Worm (Caenorhabditis elegans) whole organism, late embryonic: ENCODE results near the gene fbxa-214.

ENCODE experiments used
- C08G9.2 ChIP-seq: sonication (generic microtip); optimal IDR thresholded peaks from 2 replicates; lab custom pipeline; 2016; ENCODE audit warnings: mild to moderate bottlenecking, missing genetic modification characterization, moderate library complexity, missing compliant biosample characterization
- K09A11.1 ChIP-seq: sonication (generic microtip); optimal IDR thresholded peaks from 2 replicates; lab custom pipeline; 2017; ENCODE audit warnings: antibody characterized with exemption, mild to moderate bottlenecking, missing genetic modification characterization, missing compliant biosample characterization; ENCODE audit not compliant: insufficient read depth
- Y22D7AL.16 ChIP-seq: sonication (generic microtip); optimal IDR thresholded peaks from 2 replicates; lab custom pipeline; 2016; ENCODE audit warnings: missing genetic modification characterization, missing compliant biosample characterization
- ahr-1 ChIP-seq: sonication (generic microtip); optimal IDR thresholded peaks from 2 replicates; lab custom pipeline; 2016; ENCODE audit warnings: missing genetic modification characterization, missing compliant biosample characterization
- ceh-14 ChIP-seq: sonication (generic microtip); optimal IDR thresholded peaks from 2 replicates; lab custom pipeline; 2016; ENCODE audit warnings: missing genotype, missing genetic modification characterization, missing compliant biosample characterization
- ceh-22 ChIP-seq: sonication (generic microtip); optimal IDR thresholded peaks from 2 replicates; lab custom pipeline; 2017; ENCODE audit warnings: missing biosample characterization, missing genetic modification characterization
- ceh-31 ChIP-seq: sonication (generic microtip); optimal IDR thresholded peaks from 2 replicates; lab custom pipeline; 2016; ENCODE audit warnings: missing genetic modification characterization, missing compliant biosample characterization
- ceh-34 ChIP-seq: sonication (generic microtip); optimal IDR thresholded peaks from 2 replicates; lab custom pipeline; 2016; ENCODE audit warnings: mild to moderate bottlenecking, missing genetic modification characterization, missing compliant biosample characterization
- ceh-45 ChIP-seq: fragments of 200-800 bp; sonication (Bioruptor generic); IDR thresholded peaks from 2 replicates; pipeline ENCODE4 v1.3.6; 2022; ENCODE audit warnings: missing genetic modification reagents, missing genetic modification characterization, missing compliant biosample characterization
- ceh-6 ChIP-seq: fragments of 200-800 bp; sonication (Bioruptor generic); optimal IDR thresholded peaks from 2 replicates; lab custom pipeline; 2018; ENCODE audit warnings: mild to moderate bottlenecking, missing genetic modification characterization, missing compliant biosample characterization
- ceh-9 ChIP-seq: sonication (generic microtip); optimal IDR thresholded peaks from 2 replicates; lab custom pipeline; 2016; ENCODE audit warnings: mild to moderate bottlenecking, missing genetic modification characterization, inconsistent platforms, missing compliant biosample characterization
- che-1 ChIP-seq: sonication (generic microtip); optimal IDR thresholded peaks from 2 replicates; lab custom pipeline; 2016; ENCODE audit warnings: mild to moderate bottlenecking, missing genetic modification characterization, missing compliant biosample characterization
- dmd-4 ChIP-seq: sonication (generic microtip); optimal IDR thresholded peaks from 2 replicates; lab custom pipeline; 2016; ENCODE audit warnings: borderline replicate concordance, missing genetic modification characterization, missing compliant biosample characterization
- elt-4 ChIP-seq: sonication (generic microtip); optimal IDR thresholded peaks from 2 replicates; lab custom pipeline; 2016; ENCODE audit warnings: missing genetic modification characterization, missing compliant biosample characterization
- ets-4 ChIP-seq: sonication (generic microtip); optimal IDR thresholded peaks from 2 replicates; lab custom pipeline; 2016; ENCODE audit warnings: missing genetic modification characterization, missing compliant biosample characterization
- fkh-10 ChIP-seq: fragments of 150-350 bp; optimal IDR thresholded peaks from 2 replicates; lab custom pipeline; 2014; ENCODE audit warnings: missing biosample characterization, missing genetic modification reagents, missing genetic modification characterization
- fkh-6 ChIP-seq: sonication (generic microtip); optimal IDR thresholded peaks from 2 replicates; lab custom pipeline; 2016; ENCODE audit warnings: missing genetic modification characterization, missing compliant biosample characterization
- hlh-13 ChIP-seq: fragments of 200-800 bp; sonication (Bioruptor generic); optimal IDR thresholded peaks from 2 replicates; lab custom pipeline; 2018; ENCODE audit warnings: mild to moderate bottlenecking, missing genetic modification characterization, missing compliant biosample characterization
- hlh-15 ChIP-seq: sonication (generic microtip); optimal IDR thresholded peaks from 2 replicates; lab custom pipeline; 2016; ENCODE audit warnings: missing genetic modification characterization, missing compliant biosample characterization
- hlh-6 ChIP-seq: sonication (generic microtip); optimal IDR thresholded peaks from 2 replicates; lab custom pipeline; 2016; ENCODE audit warnings: missing genotype, missing genetic modification characterization, missing compliant biosample characterization
- hlh-8 ChIP-seq: sonication (generic microtip); optimal IDR thresholded peaks from 2 replicates; lab custom pipeline; 2016; ENCODE audit warnings: missing genotype, missing genetic modification characterization, missing compliant biosample characterization
- lim-6 ChIP-seq: sonication (generic microtip); optimal IDR thresholded peaks from 2 replicates; lab custom pipeline; 2016; ENCODE audit warnings: missing genetic modification characterization, missing compliant biosample characterization
- lin-11 ChIP-seq: fragments of 200-800 bp; sonication (Bioruptor generic); optimal IDR thresholded peaks from 2 replicates; lab custom pipeline; 2018; ENCODE audit warnings: mild to moderate bottlenecking, missing genetic modification characterization, missing compliant biosample characterization
- nfya-1 ChIP-seq: sonication (generic microtip); optimal IDR thresholded peaks from 2 replicates; lab custom pipeline; 2017; ENCODE audit warnings: missing genetic modification characterization, mild to moderate bottlenecking, missing compliant biosample characterization, antibody characterized with exemption, moderate library complexity
- nhr-11 ChIP-seq: fragments of 150-350 bp; optimal IDR thresholded peaks from 2 replicates; lab custom pipeline; 2014; ENCODE audit warnings: missing biosample characterization, missing genetic modification characterization
- nhr-232 ChIP-seq: sonication (generic microtip); optimal IDR thresholded peaks from 2 replicates; lab custom pipeline; 2016; ENCODE audit warnings: missing genetic modification characterization, missing compliant biosample characterization
- npax-4 ChIP-seq: sonication (generic microtip); optimal IDR thresholded peaks from 2 replicates; lab custom pipeline; 2016; ENCODE audit warnings: missing genetic modification characterization, missing compliant biosample characterization
- pag-3 ChIP-seq: sonication (generic microtip); optimal IDR thresholded peaks from 2 replicates; lab custom pipeline; 2016; ENCODE audit warnings: missing compliant biosample characterization, missing genetic modification characterization, borderline replicate concordance
- pat-9 ChIP-seq: fragments of 200-800 bp; sonication (Bioruptor generic); optimal IDR thresholded peaks from 2 replicates; lab custom pipeline; 2018; ENCODE audit warnings: mild to moderate bottlenecking, missing genetic modification characterization, moderate library complexity, missing compliant biosample characterization
- pha-2 ChIP-seq: sonication (generic microtip); optimal IDR thresholded peaks from 2 replicates; lab custom pipeline; 2017; ENCODE audit warnings: mild to moderate bottlenecking, missing genetic modification characterization, missing compliant biosample characterization
- pros-1 ChIP-seq: fragments of 150-350 bp; optimal IDR thresholded peaks from 2 replicates; lab custom pipeline; 2014; ENCODE audit warnings: missing biosample characterization, missing genetic modification reagents, missing genetic modification characterization
- rnt-1 ChIP-seq: sonication (generic microtip); optimal IDR thresholded peaks from 2 replicates; lab custom pipeline; 2016; ENCODE audit warnings: missing genetic modification characterization, missing compliant biosample characterization
- sox-2 ChIP-seq: fragments of 200-800 bp; sonication (Bioruptor generic); IDR thresholded peaks from 2 replicates; pipeline ENCODE4 v1.3.6; 2022; ENCODE audit warnings: missing genetic modification reagents, missing genetic modification characterization, missing compliant biosample characterization
- sox-4 ChIP-seq: sonication (generic microtip); optimal IDR thresholded peaks from 2 replicates; lab custom pipeline; 2017; ENCODE audit warnings: mild to moderate bottlenecking, missing genetic modification characterization, inconsistent platforms, missing compliant biosample characterization
- tbx-2 ChIP-seq: sonication (generic microtip); optimal IDR thresholded peaks from 2 replicates; lab custom pipeline; 2016; ENCODE audit warnings: missing genetic modification characterization, missing compliant biosample characterization
- tbx-7 ChIP-seq: sonication (generic microtip); optimal IDR thresholded peaks from 2 replicates; lab custom pipeline; 2016; ENCODE audit warnings: missing genotype, missing genetic modification characterization, missing compliant biosample characterization
- unc-3 ChIP-seq, 2 experiments: fragments of 200-800 bp in 1 of 2; sonication (Bioruptor generic) in 1 of 2; sonication (generic microtip) in 1 of 2; conservative IDR thresholded peaks in 1 of 2; optimal IDR thresholded peaks in 1 of 2; 2 replicates each; pipeline versions ENCODE4 v1.3.6 to Lab custom; 2016 to 2022; ENCODE audit warnings: missing compliant biosample characterization in 2 of 2, missing genetic modification characterization in 2 of 2, missing genetic modification reagents in 1 of 2
- unc-55 ChIP-seq: sonication (generic microtip); optimal IDR thresholded peaks from 2 replicates; lab custom pipeline; 2017; ENCODE audit warnings: missing biosample characterization, missing genetic modification reagents, missing genetic modification characterization
- unc-86 ChIP-seq: sonication (generic microtip); optimal IDR thresholded peaks from 2 replicates; lab custom pipeline; 2016; ENCODE audit warnings: missing genetic modification characterization, missing compliant biosample characterization
- zip-5 ChIP-seq: sonication (generic microtip); optimal IDR thresholded peaks from 2 replicates; lab custom pipeline; 2016; ENCODE audit warnings: missing genetic modification characterization, missing compliant biosample characterization
- ztf-16 ChIP-seq: sonication (generic microtip); optimal IDR thresholded peaks from 2 replicates; lab custom pipeline; 2017; ENCODE audit warnings: missing genetic modification characterization, missing compliant biosample characterization

fbxa-214 gene

DNA sequence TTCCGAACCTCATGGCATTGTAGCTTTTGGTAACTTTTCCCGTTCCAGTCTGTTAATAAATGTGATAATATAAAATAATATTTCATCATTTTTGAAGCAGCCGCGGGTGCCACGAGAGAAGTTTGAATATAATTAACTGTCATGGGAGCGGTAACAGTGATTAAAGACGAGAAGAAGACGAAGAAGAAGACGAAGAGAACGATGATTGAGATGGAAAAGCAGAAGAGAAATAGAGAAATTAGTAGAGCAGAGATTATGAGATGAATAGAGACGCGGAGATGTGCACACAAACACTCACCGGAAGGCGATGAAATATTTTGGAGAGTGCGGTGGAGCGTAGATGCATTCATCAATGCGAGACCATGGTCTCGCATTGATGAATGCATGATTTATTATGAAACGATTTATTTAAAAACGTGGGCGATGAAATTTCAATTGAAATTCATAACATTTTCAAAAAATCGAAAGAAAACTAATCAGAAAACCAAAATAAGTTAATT, 16.6 kb downstream of the fbxa-214 start, which contains the start of gene seip-1 (continued):
- TF ChIP-seq pat-9 (tag; lab: Kevin White, UChicago) (no peak), ceh-45 (GFP tag; lab: Robert Waterston, UW) (no peak), hlh-13 (GFP tag; lab: Kevin White, UChicago) (no peak), nhr-11 (no peak), K09A11.1 (tag; lab: Kevin White, UChicago) (peak; percentile 2), tbx-7 (tag; lab: Kevin White, UChicago) (no peak), ceh-31 (tag; lab: Kevin White, UChicago) (peak; percentile 87), lim-6 (no peak), fkh-6 (tag; lab: Kevin White, UChicago) (no peak), hlh-15 (no peak), hlh-8 (tag; lab: Kevin White, UChicago) (no peak), ceh-9 (tag; lab: Kevin White, UChicago) (no peak), hlh-6 (tag; lab: Kevin White, UChicago) (no peak), nfya-1 (peak; percentile 88), C08G9.2 (tag; lab: Kevin White, UChicago) (no peak), unc-3 (GFP tag; conservative IDR thresholded peaks at IDR 0.05; lab: Robert Waterston, UW) (no peak), unc-3 (tag; optimal IDR thresholded peaks at IDR 0.05; lab: Kevin White, UChicago) (no peak), npax-4 (tag; lab: Kevin White, UChicago) (no peak), Y22D7AL.16 (tag; lab: Kevin White, UChicago) (no peak), zip-5 (no peak), lin-11 (no peak), ceh-6 (no peak), tbx-2 (peak; percentile 65)

- TF ChIP-seq unc-55 (GFP tag; lab: Kevin White, UChicago) (no peak), ets-4 (tag; lab: Kevin White, UChicago) (no peak), dmd-4 (tag; lab: Kevin White, UChicago) (no peak), ahr-1 (tag; lab: Kevin White, UChicago) (no peak), ztf-16 (tag; lab: Kevin White, UChicago) (no peak), tbx-2 (no peak), nhr-232 (tag; lab: Kevin White, UChicago) (no peak), sox-4 (tag; lab: Kevin White, UChicago) (no peak), K09A11.1 (tag; lab: Kevin White, UChicago) (no peak), pha-2 (tag; lab: Kevin White, UChicago) (no peak), pros-1 (tag; lab: Kevin White, UChicago) (no peak)
Observed at ce11 chrV:6051159-6051558, 18.7 kb downstream of the fbxa-214 start, which contains the start of gene jamp-1. Gene jamp-1 (minus strand): TSS chrV:6051259.

- TF ChIP-seq pros-1 (tag; lab: Kevin White, UChicago), result no peak
- no peak for TF ChIP-seq ceh-22 (tag; lab: Kevin White, UChicago)
- TF ChIP-seq sox-2, result no peak
- TF ChIP-seq ceh-45 (GFP tag; lab: Robert Waterston, UW), result no peak
- no peak for TF ChIP-seq hlh-15
- TF ChIP-seq unc-86 (tag; lab: Kevin White, UChicago), result no peak
- TF ChIP-seq ceh-34 (tag; lab: Kevin White, UChicago), result no peak
- TF ChIP-seq pag-3 (tag; lab: Kevin White, UChicago), result no peak
- TF ChIP-seq hlh-13 (GFP tag; lab: Kevin White, UChicago), result no peak
- no peak for TF ChIP-seq elt-4 (tag; lab: Kevin White, UChicago)
- TF ChIP-seq hlh-6 (tag; lab: Kevin White, UChicago), result no peak
- TF ChIP-seq tbx-2, result no peak
- no peak for TF ChIP-seq Y22D7AL.16 (tag; lab: Kevin White, UChicago)
- TF ChIP-seq lim-6, result no peak
- TF ChIP-seq ceh-14 (tag; lab: Kevin White, UChicago), result no peak
- TF ChIP-seq unc-55 (GFP tag; lab: Kevin White, UChicago), result no peak
- TF ChIP-seq che-1 (tag; lab: Kevin White, UChicago), result no peak
- TF ChIP-seq ahr-1 (tag; lab: Kevin White, UChicago), result no peak
- no peak for TF ChIP-seq rnt-1 (tag; lab: Kevin White, UChicago)
- TF ChIP-seq fkh-10 (GFP tag; lab: Kevin White, UChicago), result no peak
Observed at ce11 chrV:6047818-6048217, 22.1 kb downstream of the fbxa-214 start, which contains the start of gene pgap-3. Gene pgap-3 (minus strand): TSS chrV:6047918.
